Worm (Caenorhabditis elegans): Measurements from ENCODE around the gene K02C4.5.

The K02C4.5 gene

DNA sequence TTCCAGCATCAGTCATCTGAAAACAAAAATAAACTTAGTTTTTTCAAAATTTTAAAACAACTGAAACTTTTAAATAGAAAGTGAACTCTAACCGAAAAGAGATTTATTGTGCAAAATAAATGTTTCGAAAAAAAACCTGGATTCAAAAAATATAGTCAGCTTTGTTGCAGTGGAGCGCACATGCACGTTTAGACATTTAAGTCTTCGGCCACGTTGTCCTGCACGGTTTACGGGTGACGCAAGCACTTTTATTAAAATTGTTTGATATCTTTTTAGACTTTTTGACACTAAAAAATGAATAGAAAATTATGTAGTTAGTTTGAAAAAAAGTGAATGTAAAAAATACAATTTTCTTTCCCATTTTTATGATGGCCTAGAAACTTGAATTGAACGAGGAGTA, 38.8 kb upstream of the K02C4.5 start, which contains the start of the genes ubh-4 and algn-6 (continued):
- TF ChIP-seq lin-13 (GFP tag; optimal IDR thresholded peaks at IDR 0.05), result no peak
- peak; percentile 74 for TF ChIP-seq rnt-1 (tag; optimal IDR thresholded peaks at IDR 0.05)
- peak; percentile 50 for TF ChIP-seq nhr-19 (GFP tag; conservative IDR thresholded peaks at IDR 0.05)
- peak; percentile 53 for TF ChIP-seq nhr-90 (tag; optimal IDR thresholded peaks at IDR 0.05; ENCODE audit: poor library complexity)
- peak; percentile 81 to 96 for TF ChIP-seq lsy-2 (tag; optimal IDR thresholded peaks at IDR 0.05)
- TF ChIP-seq irx-1 (tag; optimal IDR thresholded peaks at IDR 0.05), result peak; percentile 44
- TF ChIP-seq snu-23 (GFP tag; optimal IDR thresholded peaks at IDR 0.05), result peak; percentile 69

DNA sequence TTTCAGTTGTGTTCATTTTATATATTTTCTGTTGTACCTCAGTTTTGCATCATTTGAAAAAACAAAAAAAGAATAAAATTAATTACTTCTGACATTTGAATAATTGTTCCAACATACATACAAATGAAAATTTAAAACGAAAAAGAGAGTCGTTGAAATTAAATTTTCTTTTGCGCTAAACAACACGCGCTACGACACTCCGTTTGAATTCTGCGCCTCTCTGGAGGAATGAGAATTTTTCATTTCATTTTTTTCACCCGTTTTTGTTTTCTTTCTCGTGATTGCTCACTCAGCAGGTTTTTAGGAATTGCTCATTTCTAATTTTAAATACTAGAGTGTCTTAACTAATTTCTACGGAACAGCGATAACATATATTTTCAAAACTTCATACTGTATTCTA, 36.6 kb upstream of the K02C4.5 start:
- TF ChIP-seq nhr-71 (tag; optimal IDR thresholded peaks at IDR 0.05) (peak; percentile 36), lin-13 (GFP tag; optimal IDR thresholded peaks at IDR 0.05) (peak; percentile 0), swsn-7 (tag; optimal IDR thresholded peaks at IDR 0.05) (peak; percentile 48), lir-3 (tag; optimal IDR thresholded peaks at IDR 0.05; ENCODE audit: poor library complexity) (peak; percentile 42), lin-15B (tag; optimal IDR thresholded peaks at IDR 0.05) (peak; percentile 72), xbp-1 (tag; optimal IDR thresholded peaks at IDR 0.05) (peak; percentile 23), ceh-88 (GFP tag; IDR thresholded peaks at IDR 0.05) (no peak), snu-23 (GFP tag; optimal IDR thresholded peaks at IDR 0.05) (peak; percentile 43), rnt-1 (tag; optimal IDR thresholded peaks at IDR 0.05) (peak; percentile 13), skn-1 (tag; optimal IDR thresholded peaks at IDR 0.05) (peak; percentile 21), nhr-85 (tag) (peak; percentile 54), C16A3.4 (tag; optimal IDR thresholded peaks at IDR 0.05) (peak; percentile 18), dpl-1 (GFP tag; optimal IDR thresholded peaks at IDR 0.05) (peak in 2 of 3 experiments; percentile 12 to 42), lin-35 (GFP tag; optimal IDR thresholded peaks at IDR 0.05) (peak; percentile 30 to 60), efl-1 (optimal IDR thresholded peaks at IDR 0.05) (peak; percentile 21 to 38), efl-1 (GFP tag; optimal IDR thresholded peaks at IDR 0.05 in 1 of 2) (peak; percentile 47 to 68), lsy-2 (tag; optimal IDR thresholded peaks at IDR 0.05) (peak; percentile 65 to 74), ceh-82 (tag; optimal IDR thresholded peaks at IDR 0.05) (peak in 1 of 3 experiments; percentile 16), hlh-17 (GFP tag; optimal IDR thresholded peaks at IDR 0.05; ENCODE audit: borderline replicate concordance) (no peak), ztf-4 (tag; optimal IDR thresholded peaks at IDR 0.05) (no peak), pqm-1 (tag; optimal IDR thresholded peaks at IDR 0.05) (no peak), F16B12.6 (tag; optimal IDR thresholded peaks at IDR 0.05) (no peak), sup-37 (GFP tag; optimal IDR thresholded peaks at IDR 0.05) (no peak), nhr-47 (tag; optimal IDR thresholded peaks at IDR 0.05) (peak; percentile 27), nhr-20 (tag; optimal IDR thresholded peaks at IDR 0.05) (peak; percentile 32), blmp-1 (tag; optimal IDR thresholded peaks at IDR 0.05) (peak; percentile 48), lin-14 (GFP tag; optimal IDR thresholded peaks at IDR 0.05) (peak; percentile 30)

ce11 chrII:8042289-8042688, 35.9 kb upstream of the K02C4.5 start, which contains the start of gene T05H10.1:
Gene T05H10.1, plus strand, starts transcription at chrII:8042589.
- no peak for TF ChIP-seq sup-37 (GFP tag; optimal IDR thresholded peaks at IDR 0.05)
- no peak for TF ChIP-seq alr-1 (tag; optimal IDR thresholded peaks at IDR 0.05; ENCODE audit: borderline replicate concordance)
- TF ChIP-seq dpl-1 (GFP tag; optimal IDR thresholded peaks at IDR 0.05), result no peak
- no peak for TF ChIP-seq isw-1 (GFP tag; IDR thresholded peaks at IDR 0.05)
- no peak for TF ChIP-seq swsn-7 (tag; optimal IDR thresholded peaks at IDR 0.05)
- no peak for TF ChIP-seq mab-9 (GFP tag; IDR thresholded peaks at IDR 0.05)
- no peak for TF ChIP-seq rnt-1 (tag; optimal IDR thresholded peaks at IDR 0.05)
- no peak for TF ChIP-seq lin-15B (tag; optimal IDR thresholded peaks at IDR 0.05)

DNA sequence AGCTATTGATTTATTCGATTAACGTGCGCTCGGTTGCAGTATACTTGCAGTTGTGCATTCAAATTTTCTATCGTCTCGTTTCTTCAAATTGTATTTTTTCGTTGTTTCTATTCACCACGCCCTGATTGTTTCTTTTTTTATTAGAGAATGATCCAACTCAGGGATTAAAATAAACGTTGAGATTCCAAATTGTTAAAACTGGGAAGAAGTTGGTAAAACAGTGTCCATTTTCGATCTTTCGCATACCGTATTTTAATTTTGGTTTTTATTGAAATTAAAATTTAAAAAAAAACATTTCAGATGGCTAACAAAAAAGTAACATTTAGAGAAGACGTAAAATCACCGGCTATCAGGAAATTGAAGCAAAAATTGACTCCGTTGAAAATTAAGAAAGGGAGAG, 31.0 kb upstream of the K02C4.5 start, which contains the start of gene apn-1:
Gene apn-1 (plus strand): TSS at position 301 of the 400 bp plus-strand sequence.
- no peak for TF ChIP-seq nhr-20 (tag; optimal IDR thresholded peaks at IDR 0.05)

ce11 chrII:8050477-8050876, 27.8 kb upstream of the K02C4.5 start, which contains the start of gene mtre-1:
Gene mtre-1, minus strand, starts transcription at chrII:8050577.
- TF ChIP-seq nhr-76 (tag; optimal IDR thresholded peaks at IDR 0.05), result no peak
- TF ChIP-seq nhr-90 (tag; optimal IDR thresholded peaks at IDR 0.05; ENCODE audit: poor library complexity), result no peak
- no peak for TF ChIP-seq tbx-2 (tag; optimal IDR thresholded peaks at IDR 0.05)
- TF ChIP-seq fos-1 (tag; optimal IDR thresholded peaks at IDR 0.05), result no peak
- no peak for TF ChIP-seq hlh-17 (GFP tag; optimal IDR thresholded peaks at IDR 0.05; ENCODE audit: borderline replicate concordance)
- TF ChIP-seq alr-1 (tag; optimal IDR thresholded peaks at IDR 0.05; ENCODE audit: borderline replicate concordance), result no peak
- no peak for TF ChIP-seq lin-35 (GFP tag; optimal IDR thresholded peaks at IDR 0.05)
- no peak for TF ChIP-seq mep-1 (tag; optimal IDR thresholded peaks at IDR 0.05)
- TF ChIP-seq ceh-8 (GFP tag; optimal IDR thresholded peaks at IDR 0.05), result no peak
- TF ChIP-seq nhr-77 (tag; optimal IDR thresholded peaks at IDR 0.05), result no peak
- no peak for TF ChIP-seq C16A3.4 (tag; optimal IDR thresholded peaks at IDR 0.05)
- no peak for TF ChIP-seq sup-37 (GFP tag; optimal IDR thresholded peaks at IDR 0.05)
- TF ChIP-seq unc-62 (GFP tag; optimal IDR thresholded peaks at IDR 0.05), result no peak
- no peak for TF ChIP-seq ces-1 (GFP tag; optimal IDR thresholded peaks at IDR 0.05)
- no peak for TF ChIP-seq mef-2 (tag; optimal IDR thresholded peaks at IDR 0.05)
- no peak for TF ChIP-seq nhr-11 (tag; optimal IDR thresholded peaks at IDR 0.05)
- TF ChIP-seq nhr-28 (tag; optimal IDR thresholded peaks at IDR 0.05), result no peak
